Worm (Caenorhabditis elegans) whole organism, mixed stage, embryonic: ENCODE data around the gene T23B5.3.
"Not testable (repeated sequence)": the region's sequence is repeated elsewhere in the genome, so short reads cannot be mapped to it uniquely, and the experiment has no call there.

Experiments
- bed-3 ChIP-seq: fragments of 200-800 bp; sonication (Bioruptor generic); optimal IDR thresholded peaks from 3 replicates; lab custom pipeline; 2018; ENCODE audit warnings: mild to moderate bottlenecking, missing genetic modification characterization, moderate library complexity, missing compliant biosample characterization
- blmp-1 ChIP-seq: fragments of 150-350 bp; optimal IDR thresholded peaks from 2 replicates; lab custom pipeline; 2014; ENCODE audit warnings: missing biosample characterization, missing genetic modification characterization
- ceh-39 ChIP-seq: fragments of 150-350 bp; optimal IDR thresholded peaks from 2 replicates; lab custom pipeline; 2014; ENCODE audit warnings: missing biosample characterization, missing genetic modification characterization
- ceh-43 ChIP-seq: fragments of 200-800 bp; sonication (Bioruptor generic); optimal IDR thresholded peaks from 2 replicates; lab custom pipeline; 2018; ENCODE audit warnings: mild to moderate bottlenecking, missing genetic modification characterization, moderate library complexity, missing compliant biosample characterization
- ces-1 ChIP-seq: fragments of 150-350 bp; optimal IDR thresholded peaks from 2 replicates; lab custom pipeline; 2014; ENCODE audit warnings: missing biosample characterization, missing genetic modification reagents, missing genetic modification characterization
- drap-1 ChIP-seq: fragments of 200-800 bp; sonication (Bioruptor generic); optimal IDR thresholded peaks from 3 replicates; lab custom pipeline; 2018; ENCODE audit warnings: mild to moderate bottlenecking, missing genetic modification characterization, missing compliant biosample characterization
- elt-3 ChIP-seq: fragments of 150-350 bp; optimal IDR thresholded peaks from 2 replicates; lab custom pipeline; 2014; ENCODE audit warnings: missing biosample characterization, missing genetic modification characterization
- flh-1 ChIP-seq: fragments of 200-800 bp; sonication (Bioruptor generic); optimal IDR thresholded peaks from 2 replicates; lab custom pipeline; 2018; ENCODE audit warnings: mild to moderate bottlenecking, missing genetic modification characterization, moderate library complexity, missing compliant biosample characterization
- ham-2 ChIP-seq: fragments of 200-800 bp; sonication (Bioruptor generic); optimal IDR thresholded peaks from 2 replicates; lab custom pipeline; 2018; ENCODE audit warnings: mild to moderate bottlenecking, missing genetic modification characterization, missing compliant biosample characterization
- hlh-1 ChIP-seq: fragments of 150-350 bp; optimal IDR thresholded peaks from 2 replicates; lab custom pipeline; 2014; ENCODE audit warnings: missing biosample characterization, missing genetic modification reagents, missing genetic modification characterization
- lin-13 ChIP-seq: fragments of 150-350 bp; optimal IDR thresholded peaks from 2 replicates; lab custom pipeline; 2014; ENCODE audit warnings: missing biosample characterization, missing genetic modification characterization
- lsy-2 ChIP-seq: fragments of 150-350 bp; optimal IDR thresholded peaks from 2 replicates; lab custom pipeline; 2014; ENCODE audit warnings: missing biosample characterization, missing genetic modification characterization
- mab-5 ChIP-seq: fragments of 150-350 bp; optimal IDR thresholded peaks from 2 replicates; lab custom pipeline; 2014; ENCODE audit warnings: missing biosample characterization, missing genetic modification characterization
- mep-1 ChIP-seq: fragments of 150-350 bp; optimal IDR thresholded peaks from 2 replicates; lab custom pipeline; 2017; ENCODE audit warnings: missing biosample characterization, missing genetic modification reagents, missing genetic modification characterization, inconsistent platforms
- mls-2 ChIP-seq: sonication (generic microtip); optimal IDR thresholded peaks from 2 replicates; lab custom pipeline; 2016; ENCODE audit warnings: mild to moderate bottlenecking, missing genetic modification characterization, moderate library complexity, missing compliant biosample characterization
- nhr-12 ChIP-seq: fragments of 150-350 bp; optimal IDR thresholded peaks from 2 replicates; lab custom pipeline; 2014; ENCODE audit warnings: missing biosample characterization, missing genetic modification characterization
- nhr-2 ChIP-seq: fragments of 150-350 bp; optimal IDR thresholded peaks from 2 replicates; lab custom pipeline; 2014; ENCODE audit warnings: missing biosample characterization, missing genetic modification characterization
- nhr-28 ChIP-seq: fragments of 150-350 bp; optimal IDR thresholded peaks from 2 replicates; lab custom pipeline; 2014; ENCODE audit warnings: missing biosample characterization, missing genetic modification characterization
- nhr-76 ChIP-seq: sonication (generic microtip); optimal IDR thresholded peaks from 2 replicates; lab custom pipeline; 2017; ENCODE audit warnings: missing biosample characterization, missing genetic modification characterization
- pha-4 ChIP-seq: fragments of 150-350 bp; optimal IDR thresholded peaks from 2 replicates; lab custom pipeline; 2018; ENCODE audit warnings: missing biosample characterization, missing genetic modification reagents, missing genetic modification characterization
- sem-2 ChIP-seq: fragments of 200-800 bp; sonication (Bioruptor generic); optimal IDR thresholded peaks from 2 replicates; lab custom pipeline; 2018; ENCODE audit warnings: mild to moderate bottlenecking, missing genetic modification characterization, missing compliant biosample characterization
- sptf-1 ChIP-seq: sonication (generic microtip); optimal IDR thresholded peaks from 2 replicates; lab custom pipeline; 2017; ENCODE audit warnings: mild to moderate bottlenecking, missing genetic modification characterization, moderate library complexity, missing compliant biosample characterization
- tbx-8 ChIP-seq: fragments of 200-800 bp; sonication (Bioruptor generic); optimal IDR thresholded peaks from 2 replicates; lab custom pipeline; 2018; ENCODE audit warnings: mild to moderate bottlenecking, missing genetic modification characterization, moderate library complexity, missing compliant biosample characterization
- unc-120 ChIP-seq: sonication (generic microtip); optimal IDR thresholded peaks from 2 replicates; lab custom pipeline; 2017; ENCODE audit warnings: missing genetic modification characterization, missing compliant biosample characterization; ENCODE audit not compliant: poor library complexity, severe bottlenecking
- unc-39 ChIP-seq: fragments of 150-350 bp; optimal IDR thresholded peaks from 2 replicates; lab custom pipeline; 2014; ENCODE audit warnings: missing biosample characterization, missing genetic modification characterization
- zip-8 ChIP-seq: fragments of 150-350 bp; optimal IDR thresholded peaks from 2 replicates; lab custom pipeline; 2014; ENCODE audit warnings: missing biosample characterization, missing genetic modification characterization
- ztf-11 ChIP-seq: fragments of 150-350 bp; optimal IDR thresholded peaks from 2 replicates; lab custom pipeline; 2014; ENCODE audit warnings: missing biosample characterization, missing genetic modification characterization

The T23B5.3 gene

DNA sequence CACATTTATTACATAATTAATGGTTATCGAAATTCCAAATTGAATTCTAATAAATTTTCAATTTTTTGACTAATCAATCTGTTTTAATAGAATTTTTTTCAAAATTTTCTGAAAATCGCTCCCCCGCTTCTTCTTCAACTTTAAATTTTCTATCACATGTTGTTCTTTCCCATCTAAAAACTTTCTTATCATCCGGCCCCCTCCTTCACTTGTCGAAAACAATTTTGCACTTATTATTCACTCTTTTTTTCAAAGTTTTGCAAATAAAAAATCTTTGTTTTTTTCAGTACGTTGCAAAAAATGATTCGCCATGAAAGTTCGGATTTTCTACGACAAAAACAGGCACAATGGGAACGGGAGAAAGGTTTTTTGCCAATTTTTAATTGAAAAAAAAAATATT lies at the start of gene T23B5.3:
Gene T23B5.3, plus strand, starts transcription at position 301 of the 400 bp plus-strand sequence.
- TF ChIP-seq ceh-43 (GFP tag; lab: Kevin White, UChicago) (no peak), ztf-11 (tag; lab: Kevin White, UChicago) (no peak), ces-1 (no peak), mab-5 (tag; lab: Kevin White, UChicago) (no peak), mep-1 (tag; lab: Kevin White, UChicago) (no peak), mls-2 (tag; lab: Kevin White, UChicago) (no peak), bed-3 (GFP tag; lab: Kevin White, UChicago) (no peak), blmp-1 (tag; lab: Kevin White, UChicago) (no peak), unc-120 (tag; lab: Kevin White, UChicago) (no peak), ham-2 (no peak), ceh-39 (tag; lab: Kevin White, UChicago) (no peak), unc-39 (tag; lab: Kevin White, UChicago) (no peak), sptf-1 (tag; lab: Kevin White, UChicago) (no peak), elt-3 (tag; lab: Kevin White, UChicago) (no peak), lsy-2 (tag; lab: Kevin White, UChicago) (no peak), sem-2 (GFP tag; lab: Kevin White, UChicago) (no peak), nhr-2 (tag; lab: Kevin White, UChicago) (no peak)

DNA sequence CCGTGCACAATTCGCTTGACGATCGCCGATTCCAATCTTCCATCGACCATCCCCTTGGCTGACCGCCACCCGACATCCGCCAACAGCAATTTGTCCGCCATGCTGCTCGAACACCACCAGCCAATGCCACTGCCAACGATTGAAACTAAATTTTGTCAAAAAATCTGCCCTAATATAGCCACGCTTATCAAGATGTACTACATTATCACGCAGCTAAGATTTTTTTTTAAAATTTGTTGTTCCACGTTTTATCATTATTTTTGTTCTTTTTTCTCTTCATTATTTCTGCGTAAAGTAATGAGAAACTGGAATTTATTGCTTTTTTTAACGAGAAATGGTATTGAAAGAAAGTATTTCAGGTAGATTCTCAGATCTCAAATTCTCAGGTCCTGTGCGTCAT lies 49.2 kb upstream of the T23B5.3 start, which contains the start of gene C26H9A.3:
Gene C26H9A.3, minus strand, starts transcription at position 101 of the 400 bp plus-strand sequence.
- not testable (repeated sequence) for TF ChIP-seq nhr-12 (tag; lab: Kevin White, UChicago); blmp-1 (tag; lab: Kevin White, UChicago); ceh-43 (GFP tag; lab: Kevin White, UChicago)
- TF ChIP-seq, all 35 proteins: peak for 0; not testable (repeated sequence) for 35

DNA sequence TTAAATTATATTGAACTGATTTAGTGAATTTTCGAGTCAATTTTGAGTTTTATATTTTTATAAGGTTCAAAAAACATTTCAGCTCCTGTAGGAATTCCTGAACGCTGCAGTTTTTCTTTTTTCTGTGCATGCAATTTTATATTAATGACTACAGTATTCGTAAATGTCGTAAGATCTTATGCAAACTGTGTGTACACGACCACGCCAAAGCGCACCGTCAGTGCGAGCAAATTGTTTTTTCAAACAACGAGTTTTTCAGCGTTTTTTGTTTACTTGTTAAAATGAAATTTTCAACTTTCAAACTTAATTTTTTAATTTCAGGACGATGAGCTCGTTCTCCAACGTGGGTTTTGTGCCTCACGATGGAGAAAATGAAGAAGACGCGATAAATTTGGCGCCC lies 48.3 kb upstream of the T23B5.3 start, which contains the start of gene vha-7:
Gene vha-7, plus strand, starts transcription at position 326 of the 400 bp plus-strand sequence.
- TF ChIP-seq tbx-8 (GFP tag; lab: Kevin White, UChicago) = no peak
- TF ChIP-seq zip-8 (tag; lab: Kevin White, UChicago) = no peak
- no peak for TF ChIP-seq ham-2
- TF ChIP-seq sem-2 (GFP tag; lab: Kevin White, UChicago) = no peak
- no peak for TF ChIP-seq blmp-1 (tag; lab: Kevin White, UChicago)
- no peak for TF ChIP-seq drap-1 (GFP tag; lab: Kevin White, UChicago)
- TF ChIP-seq unc-39 (tag; lab: Kevin White, UChicago) = no peak
- TF ChIP-seq sptf-1 (tag; lab: Kevin White, UChicago) = no peak
- TF ChIP-seq pha-4 (tag; lab: Kevin White, UChicago) = no peak
- no peak for TF ChIP-seq nhr-28 (tag; lab: Kevin White, UChicago)
- TF ChIP-seq nhr-76 (tag; lab: Kevin White, UChicago) = no peak
- no peak for TF ChIP-seq hlh-1 (tag; lab: Kevin White, UChicago)
- no peak for TF ChIP-seq ceh-43 (GFP tag; lab: Kevin White, UChicago)
- TF ChIP-seq ces-1 = no peak
- TF ChIP-seq flh-1 (GFP tag; lab: Kevin White, UChicago) = no peak
- no peak for TF ChIP-seq lsy-2 (tag; lab: Kevin White, UChicago)

DNA sequence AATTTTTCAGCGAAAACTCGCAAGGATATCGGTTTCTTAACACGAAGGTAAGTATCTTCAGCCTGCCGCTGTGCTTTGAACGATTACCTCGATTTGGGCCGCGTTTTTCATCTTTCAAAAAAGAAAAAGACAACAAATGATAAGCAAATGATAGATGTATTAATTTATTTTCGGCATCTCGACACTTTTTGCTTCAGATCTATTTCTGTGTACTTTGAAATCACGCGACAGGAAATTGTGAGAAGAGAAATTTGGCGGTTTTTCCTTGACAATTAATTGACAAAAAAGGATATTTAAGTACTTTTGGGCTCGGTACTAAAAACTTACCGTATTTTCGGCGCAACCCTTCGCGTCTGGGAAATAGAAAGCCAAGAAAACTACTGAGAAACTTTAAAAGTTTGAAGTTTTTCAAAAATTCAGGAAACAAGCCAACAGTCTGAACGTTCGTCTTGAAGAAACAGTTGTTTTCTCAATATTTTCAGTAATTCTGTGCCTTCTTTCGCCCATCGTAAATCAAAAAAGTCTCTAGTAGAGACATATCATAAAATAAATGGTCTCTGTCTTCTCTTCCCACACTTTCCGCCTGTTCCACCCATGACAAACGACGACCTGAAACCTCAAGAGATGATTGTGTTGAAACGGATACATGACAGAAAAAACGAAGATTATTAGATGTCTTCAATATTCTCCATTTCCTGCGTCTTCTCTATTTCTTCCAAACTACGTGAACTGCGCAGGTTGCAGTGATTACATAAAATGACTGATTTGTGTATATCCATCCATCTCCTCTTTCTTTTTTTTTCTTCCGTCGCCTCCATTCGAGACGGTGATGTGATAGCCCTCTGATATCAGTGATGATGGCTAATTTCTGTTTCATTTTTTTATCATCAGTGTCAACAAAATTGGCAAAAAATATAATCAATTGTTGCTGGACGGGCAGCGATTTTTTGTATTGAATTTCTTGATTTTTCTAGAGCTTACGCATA lies 47.3 kb upstream of the T23B5.3 start:
- TF ChIP-seq ces-1 = no peak
- TF ChIP-seq bed-3 (GFP tag; lab: Kevin White, UChicago) = no peak
- no peak for TF ChIP-seq ham-2
- TF ChIP-seq nhr-2 (tag; lab: Kevin White, UChicago) = no peak
- TF ChIP-seq mep-1 (tag; lab: Kevin White, UChicago) = no peak
- no peak for TF ChIP-seq hlh-1 (tag; lab: Kevin White, UChicago)
- TF ChIP-seq mls-2 (tag; lab: Kevin White, UChicago) = no peak
- TF ChIP-seq, all 35 proteins: peak for 0

DNA sequence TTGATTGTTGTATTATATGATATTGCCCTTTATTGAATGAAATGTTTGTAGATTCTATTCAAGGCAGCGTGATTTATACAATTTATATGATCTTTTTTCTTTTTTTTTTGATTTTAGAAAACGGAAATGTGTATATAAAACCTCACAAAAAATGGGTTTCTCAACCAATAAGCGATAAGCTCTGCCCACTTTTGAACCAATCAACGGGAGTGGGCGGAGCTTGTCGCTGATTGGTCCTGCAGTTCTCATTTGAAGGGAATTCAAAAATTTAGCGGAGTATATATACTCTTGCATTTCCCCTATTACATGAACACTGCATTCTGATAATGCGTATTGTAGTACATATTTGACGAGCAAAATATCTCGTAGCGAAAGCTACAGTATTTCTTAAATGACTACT lies 37.9 kb upstream of the T23B5.3 start:
- no peak for TF ChIP-seq nhr-76 (tag; lab: Kevin White, UChicago)
- TF ChIP-seq lin-13 (tag; lab: Kevin White, UChicago) = no peak
- no peak for TF ChIP-seq unc-39 (tag; lab: Kevin White, UChicago)
- TF ChIP-seq mep-1 (tag; lab: Kevin White, UChicago) = no peak
- no peak for TF ChIP-seq ceh-43 (GFP tag; lab: Kevin White, UChicago)
